Worm (Caenorhabditis elegans) whole organism, L4 larva: ENCODE results near the gene pph-6.

Source experiments
- D1046.2 ChIP-seq: fragments of 200-800 bp; sonication (Bioruptor generic); IDR thresholded peaks from 2 replicates; pipeline ENCODE4 v1.3.6; 2022; ENCODE audit warnings: missing genetic modification characterization, missing compliant biosample characterization
- F26F4.8 ChIP-seq: fragments of 200-800 bp; sonication (Bioruptor generic); conservative IDR thresholded peaks from 2 replicates; pipeline ENCODE4 v1.3.6; 2022; ENCODE audit warnings: missing genetic modification characterization, missing compliant biosample characterization
- F37D6.2 ChIP-seq: sonication (generic microtip); optimal IDR thresholded peaks from 2 replicates; lab custom pipeline; 2016; ENCODE audit warnings: mild to moderate bottlenecking, missing genetic modification characterization, missing compliant biosample characterization
- F49E8.2 ChIP-seq: sonication (generic microtip); optimal IDR thresholded peaks from 2 replicates; lab custom pipeline; 2016; ENCODE audit warnings: missing compliant biosample characterization, mild to moderate bottlenecking, missing genetic modification characterization, borderline replicate concordance
- T26A8.4 ChIP-seq: fragments of 200-800 bp; sonication (Bioruptor generic); IDR thresholded peaks from 2 replicates; pipeline ENCODE4 v1.3.6; 2022; ENCODE audit warnings: missing genetic modification characterization, missing compliant biosample characterization
- ceh-20 ChIP-seq: fragments of 200-800 bp; sonication (Bioruptor generic); IDR thresholded peaks from 2 replicates; pipeline ENCODE4 v1.3.6; 2022; ENCODE audit warnings: missing genetic modification reagents, missing genetic modification characterization, missing compliant biosample characterization
- ceh-28 ChIP-seq: fragments of 150-350 bp; optimal IDR thresholded peaks from 2 replicates; lab custom pipeline; 2014; ENCODE audit warnings: missing biosample characterization, missing genetic modification reagents, missing genetic modification characterization
- ceh-32 ChIP-seq: sonication (generic microtip); optimal IDR thresholded peaks from 2 replicates; lab custom pipeline; 2016; ENCODE audit warnings: mild to moderate bottlenecking, missing genetic modification characterization, missing compliant biosample characterization; ENCODE audit not compliant: poor library complexity
- ceh-44 ChIP-seq: fragments of 200-800 bp; sonication (Bioruptor generic); IDR thresholded peaks from 2 replicates; pipeline ENCODE4 v1.3.6; 2022; ENCODE audit warnings: missing genetic modification reagents, missing genetic modification characterization, missing compliant biosample characterization
- ceh-62 ChIP-seq: sonication (generic microtip); optimal IDR thresholded peaks from 2 replicates; lab custom pipeline; 2017; ENCODE audit warnings: missing biosample characterization, missing genetic modification characterization
- ceh-82 ChIP-seq: sonication (generic microtip); optimal IDR thresholded peaks from 2 replicates; lab custom pipeline; 2017; ENCODE audit warnings: missing biosample characterization, missing genetic modification characterization
- ces-1 ChIP-seq: fragments of 150-350 bp; sonication (generic microtip); optimal IDR thresholded peaks from 4 replicates; lab custom pipeline; 2014; ENCODE audit warnings: missing biosample characterization, missing genetic modification reagents, missing genetic modification characterization
- cey-2 ChIP-seq: sonication (generic microtip); optimal IDR thresholded peaks from 3 replicates; lab custom pipeline; 2017; ENCODE audit warnings: missing genetic modification characterization, mild to moderate bottlenecking, missing compliant biosample characterization, antibody characterized with exemption, borderline replicate concordance; ENCODE audit not compliant: insufficient read depth
- daf-8 ChIP-seq: fragments of 200-800 bp; sonication (Bioruptor generic); IDR thresholded peaks from 2 replicates; pipeline ENCODE4 v1.3.6; 2022; ENCODE audit warnings: missing genetic modification characterization, missing compliant biosample characterization
- dmd-8 ChIP-seq: fragments of 200-800 bp; sonication (Bioruptor generic); IDR thresholded peaks from 2 replicates; pipeline ENCODE4 v1.3.6; 2022; ENCODE audit warnings: missing genetic modification characterization, missing compliant biosample characterization
- dmd-9 ChIP-seq: fragments of 200-800 bp; sonication (Bioruptor generic); IDR thresholded peaks from 2 replicates; pipeline ENCODE4 v1.3.6; 2022; ENCODE audit warnings: missing genetic modification reagents, missing genetic modification characterization, missing compliant biosample characterization
- dpl-1 ChIP-seq: fragments of 150-350 bp; optimal IDR thresholded peaks from 2 replicates; lab custom pipeline; 2014; ENCODE audit warnings: missing biosample characterization, missing genetic modification reagents, missing genetic modification characterization
- fkh-10 ChIP-seq: fragments of 150-350 bp; optimal IDR thresholded peaks from 2 replicates; lab custom pipeline; 2014; ENCODE audit warnings: missing biosample characterization, missing genetic modification reagents, missing genetic modification characterization
- fos-1 ChIP-seq: fragments of 150-350 bp; optimal IDR thresholded peaks from 2 replicates; lab custom pipeline; 2014; ENCODE audit warnings: missing biosample characterization, missing genetic modification characterization
- hlh-11 ChIP-seq: fragments of 200-800 bp; sonication (Bioruptor generic); optimal IDR thresholded peaks from 2 replicates; lab custom pipeline; 2018; ENCODE audit warnings: mild to moderate bottlenecking, missing genetic modification characterization, missing compliant biosample characterization
- jun-1 ChIP-seq: fragments of 150-350 bp; optimal IDR thresholded peaks from 2 replicates; lab custom pipeline; 2014; ENCODE audit warnings: missing biosample characterization, missing genetic modification reagents, missing genetic modification characterization
- lin-13 ChIP-seq: fragments of 150-350 bp; optimal IDR thresholded peaks from 2 replicates; lab custom pipeline; 2014; ENCODE audit warnings: missing biosample characterization, missing genetic modification reagents, missing genetic modification characterization
- lin-15B ChIP-seq: fragments of 150-350 bp; sonication (generic microtip); optimal IDR thresholded peaks from 3 replicates; lab custom pipeline; 2014; ENCODE audit warnings: missing biosample characterization, missing genetic modification characterization
- lin-39 ChIP-seq: fragments of 150-350 bp; optimal IDR thresholded peaks from 2 replicates; lab custom pipeline; 2014; ENCODE audit warnings: missing biosample characterization, missing genetic modification reagents, missing genetic modification characterization
- lir-3 ChIP-seq: sonication (generic microtip); optimal IDR thresholded peaks from 2 replicates; lab custom pipeline; 2016; ENCODE audit warnings: mild to moderate bottlenecking, missing genetic modification characterization, missing compliant biosample characterization
- madf-5 ChIP-seq, 2 experiments: fragments of 200-800 bp; sonication (Bioruptor generic); IDR thresholded peaks; 2 replicates each; pipeline ENCODE4 v1.3.6; 2022; ENCODE audit warnings: missing compliant biosample characterization in 2 of 2, missing genetic modification characterization in 2 of 2
- madf-9 ChIP-seq: fragments of 200-800 bp; sonication (Bioruptor generic); conservative IDR thresholded peaks from 2 replicates; pipeline ENCODE4 v1.3.6; 2022; ENCODE audit warnings: missing genetic modification reagents, missing genetic modification characterization, missing compliant biosample characterization
- mdl-1 ChIP-seq, 2 experiments: fragments of 150-350 bp in 1 of 2; sonication (generic microtip) in 1 of 2; optimal IDR thresholded peaks; 2 replicates each; lab custom pipeline; 2014 to 2017; ENCODE audit warnings: missing biosample characterization in 2 of 2, missing genetic modification characterization in 2 of 2
- mxl-2 ChIP-seq: fragments of 200-800 bp; sonication (Bioruptor generic); conservative IDR thresholded peaks from 2 replicates; pipeline ENCODE4 v1.3.6; 2022; ENCODE audit warnings: missing genetic modification reagents, missing genetic modification characterization, missing compliant biosample characterization
- mxl-3 ChIP-seq: fragments of 200-800 bp; sonication (Bioruptor generic); optimal IDR thresholded peaks from 2 replicates; lab custom pipeline; 2018; ENCODE audit warnings: mild to moderate bottlenecking, missing genetic modification characterization, missing compliant biosample characterization
- nhr-10 ChIP-seq: fragments of 150-350 bp; optimal IDR thresholded peaks from 2 replicates; lab custom pipeline; 2014; ENCODE audit warnings: missing biosample characterization, missing genetic modification characterization
- nhr-102 ChIP-seq: sonication (generic microtip); optimal IDR thresholded peaks from 2 replicates; lab custom pipeline; 2016; ENCODE audit warnings: mild to moderate bottlenecking, missing genetic modification characterization, moderate library complexity, missing compliant biosample characterization
- nhr-25 ChIP-seq: sonication (generic microtip); optimal IDR thresholded peaks from 2 replicates; lab custom pipeline; 2017; ENCODE audit warnings: missing genetic modification characterization, mild to moderate bottlenecking, missing compliant biosample characterization, antibody characterized with exemption, moderate library complexity, borderline replicate concordance; ENCODE audit not compliant: insufficient read depth
- nhr-28 ChIP-seq: fragments of 150-350 bp; optimal IDR thresholded peaks from 2 replicates; lab custom pipeline; 2014; ENCODE audit warnings: missing biosample characterization, missing genetic modification characterization
- nhr-42 ChIP-seq: fragments of 200-800 bp; sonication (Bioruptor generic); IDR thresholded peaks from 2 replicates; pipeline ENCODE4 v1.3.6; 2022; ENCODE audit warnings: missing genetic modification characterization, missing compliant biosample characterization
- nhr-48 ChIP-seq: sonication (generic microtip); optimal IDR thresholded peaks from 2 replicates; lab custom pipeline; 2016; ENCODE audit warnings: mild to moderate bottlenecking, missing genetic modification characterization, missing compliant biosample characterization
- nhr-77 ChIP-seq: fragments of 150-350 bp; optimal IDR thresholded peaks from 2 replicates; lab custom pipeline; 2014; ENCODE audit warnings: missing biosample characterization, missing genetic modification characterization
- rbr-2 ChIP-seq: sonication (generic microtip); optimal IDR thresholded peaks from 2 replicates; lab custom pipeline; 2016; ENCODE audit warnings: missing genotype, missing genetic modification characterization, missing compliant biosample characterization
- saeg-2 ChIP-seq: fragments of 200-800 bp; sonication (Bioruptor generic); IDR thresholded peaks from 2 replicates; pipeline ENCODE4 v1.3.6; 2022; ENCODE audit warnings: missing genetic modification reagents, missing genetic modification characterization, missing compliant biosample characterization
- sdz-12 ChIP-seq: fragments of 200-800 bp; sonication (Bioruptor generic); optimal IDR thresholded peaks from 2 replicates; lab custom pipeline; 2018; ENCODE audit warnings: mild to moderate bottlenecking, missing genetic modification characterization, missing compliant biosample characterization
- snpc-4 ChIP-seq: fragments of 150-350 bp; optimal IDR thresholded peaks from 2 replicates; lab custom pipeline; 2014; ENCODE audit warnings: missing biosample characterization, missing genetic modification characterization
- spr-1 ChIP-seq: sonication (generic microtip); optimal IDR thresholded peaks from 2 replicates; lab custom pipeline; 2016; ENCODE audit warnings: mild to moderate bottlenecking, missing genetic modification characterization, missing compliant biosample characterization
- spr-3 ChIP-seq: fragments of 200-800 bp; sonication (Bioruptor generic); optimal IDR thresholded peaks from 2 replicates; lab custom pipeline; 2018; ENCODE audit warnings: mild to moderate bottlenecking, missing genetic modification characterization, missing compliant biosample characterization
- tag-97 ChIP-seq: fragments of 200-800 bp; sonication (Bioruptor generic); IDR thresholded peaks from 2 replicates; pipeline ENCODE4 v1.3.6; 2022; ENCODE audit warnings: missing genetic modification characterization, missing compliant biosample characterization
- tra-1 ChIP-seq: fragments of 200-800 bp; sonication (Bioruptor generic); IDR thresholded peaks from 2 replicates; pipeline ENCODE4 v1.3.6; 2022; ENCODE audit warnings: missing genetic modification reagents, missing genetic modification characterization, missing compliant biosample characterization
- unc-130 ChIP-seq: sonication (generic microtip); optimal IDR thresholded peaks from 2 replicates; lab custom pipeline; 2016; ENCODE audit warnings: missing genetic modification reagents, missing genetic modification characterization, missing compliant biosample characterization
- unc-62 ChIP-seq, 3 experiments: fragments of 150-350 bp in 1 of 3; sonication (generic microtip); optimal IDR thresholded peaks in 2 of 3; peaks in 1 of 3; 1 replicate in 1 of 3; 2 replicates in 2 of 3; lab custom pipeline; 2014 to 2017; ENCODE audit warnings: missing biosample characterization in 3 of 3, missing genetic modification characterization in 3 of 3, missing genetic modification reagents in 3 of 3, missing genotype in 1 of 3
- zag-1 ChIP-seq: fragments of 150-350 bp; optimal IDR thresholded peaks from 2 replicates; lab custom pipeline; 2014; ENCODE audit warnings: missing biosample characterization, missing genetic modification characterization
- zfp-2 ChIP-seq: sonication (generic microtip); optimal IDR thresholded peaks from 2 replicates; lab custom pipeline; 2016; ENCODE audit warnings: mild to moderate bottlenecking, missing genetic modification characterization, missing compliant biosample characterization
- zfp-3 ChIP-seq: fragments of 200-800 bp; sonication (Bioruptor generic); conservative IDR thresholded peaks from 2 replicates; pipeline ENCODE4 v1.3.6; 2022; ENCODE audit warnings: missing genetic modification reagents, missing genetic modification characterization, missing compliant biosample characterization
- zip-2 ChIP-seq: fragments of 150-350 bp; optimal IDR thresholded peaks from 2 replicates; lab custom pipeline; 2014; ENCODE audit warnings: missing biosample characterization, missing genetic modification characterization

pph-6 gene

DNA sequence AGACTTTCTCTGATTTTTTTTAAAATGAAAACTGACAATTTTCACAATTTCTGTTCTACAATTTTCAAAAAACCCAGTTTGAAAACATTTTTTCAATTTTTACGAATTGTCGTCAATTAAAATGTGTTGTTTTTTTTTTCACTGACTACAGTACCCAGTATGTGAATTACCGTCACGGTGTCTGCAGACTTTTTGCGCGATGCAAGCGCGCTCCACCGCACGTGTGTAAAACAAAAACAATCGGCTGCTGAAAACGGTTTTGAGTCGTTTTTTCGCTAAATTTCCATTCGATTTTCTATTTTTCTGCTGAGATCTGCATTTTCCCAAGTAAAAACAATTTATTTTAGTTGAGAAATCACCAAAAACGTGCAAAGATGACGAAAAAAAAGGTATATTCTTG lies 5.3 kb upstream of the pph-6 start (continued):
- TF ChIP-seq F37D6.2 (tag; lab: Kevin White, UChicago) (peak; percentile 95), T26A8.4 (peak; percentile 98), zfp-2 (peak; percentile 91), dpl-1 (GFP tag; lab: Kevin White, UChicago) (peak; percentile 97), nhr-42 (GFP tag; lab: Robert Waterston, UW) (peak; percentile 98), ces-1 (GFP tag; lab: Kevin White, UChicago) (peak; percentile 84), mxl-3 (GFP tag; lab: Kevin White, UChicago) (peak; percentile 87), lin-39 (tag; lab: Kevin White, UChicago) (peak; percentile 73), sdz-12 (GFP tag; lab: Kevin White, UChicago) (no peak), jun-1 (tag; lab: Kevin White, UChicago) (peak; percentile 95), ceh-82 (tag; lab: Kevin White, UChicago) (no peak), tag-97 (GFP tag; lab: Robert Waterston, UW) (no peak), rbr-2 (tag; lab: Kevin White, UChicago) (peak; percentile 99), ceh-28 (tag; lab: Kevin White, UChicago) (no peak), saeg-2 (peak; percentile 90), dmd-9 (GFP tag; lab: Robert Waterston, UW) (peak; percentile 97), ceh-32 (tag; lab: Kevin White, UChicago) (no peak), spr-3 (GFP tag; lab: Kevin White, UChicago) (peak; percentile 87), D1046.2 (GFP tag; lab: Robert Waterston, UW) (peak; percentile 96), ceh-44 (GFP tag; lab: Robert Waterston, UW) (peak; percentile 53; the same call in 1 of the 2 replicates), zag-1 (peak; percentile 26), nhr-102 (tag; lab: Kevin White, UChicago) (peak; percentile 97), nhr-10 (peak; percentile 63), spr-1 (peak; percentile 94), nhr-77 (tag; lab: Kevin White, UChicago) (peak; percentile 99), madf-9 (peak; percentile 98), lin-13 (GFP tag; lab: Kevin White, UChicago) (peak; percentile 98), unc-130 (GFP tag; lab: Kevin White, UChicago) (peak; percentile 76), F49E8.2 (tag; lab: Kevin White, UChicago) (peak; percentile 8), hlh-11 (tag; lab: Kevin White, UChicago) (peak; percentile 97), fkh-10 (GFP tag; lab: Kevin White, UChicago) (peak; percentile 96), zfp-3 (GFP tag; lab: Robert Waterston, UW) (peak; percentile 97), mdl-1 (tag; optimal IDR thresholded peaks at IDR 0.05; lab: Kevin White, UChicago) (peak; percentile 57 to 89), nhr-48 (tag; lab: Kevin White, UChicago) (peak; percentile 89), unc-62 (GFP tag; optimal IDR thresholded peaks at IDR 0.05 in 1 of 2; lab: Kevin White, UChicago) (peak in 1 of 2 experiments; percentile 99), unc-62 (tag; optimal IDR thresholded peaks at IDR 0.05; lab: Kevin White, UChicago) (no peak), tra-1 (GFP tag; lab: Robert Waterston, UW) (peak; percentile 95), F26F4.8 (no peak), lir-3 (tag; lab: Kevin White, UChicago) (peak; percentile 71), lin-15B (peak; percentile 92), snpc-4 (tag; lab: Kevin White, UChicago) (no peak), zip-2 (tag; lab: Kevin White, UChicago) (peak; percentile 89), nhr-25 (peak; percentile 91), daf-8 (GFP tag; lab: Robert Waterston, UW) (no peak), ceh-62 (no peak), ceh-20 (GFP tag; lab: Robert Waterston, UW) (peak; percentile 98), dmd-8 (GFP tag; lab: Robert Waterston, UW) (no peak), cey-2 (tag; lab: Kevin White, UChicago) (no peak), nhr-28 (tag; lab: Kevin White, UChicago) (peak; percentile 96), mxl-2 (GFP tag; lab: Robert Waterston, UW) (peak; percentile 56; the same call in 1 of the 2 replicates), madf-5 (GFP tag; IDR thresholded peaks at IDR 0.05; lab: Robert Waterston, UW) (peak; percentile 72 to 82; a peak in 2 of 4 replicates), fos-1 (tag; lab: Kevin White, UChicago) (peak; percentile 52)
